Worm (Caenorhabditis elegans) whole organism, midembryonic: Measurements from ENCODE around the gene C05D12.1.

ENCODE experiments used
- T22C8.4 ChIP-seq: fragments of 200-800 bp; sonication (Bioruptor generic); IDR thresholded peaks from 2 replicates; pipeline ENCODE4 v1.3.6; 2022; ENCODE audit warnings: missing genetic modification characterization, missing compliant biosample characterization
- cog-1 ChIP-seq: sonication (generic microtip); optimal IDR thresholded peaks from 2 replicates; lab custom pipeline; 2016; ENCODE audit warnings: missing genetic modification characterization, missing compliant biosample characterization
- flt-1 ChIP-seq: fragments of 200-800 bp; sonication (Bioruptor generic); IDR thresholded peaks from 2 replicates; pipeline ENCODE4 v1.3.6; 2022; ENCODE audit warnings: missing genetic modification characterization, missing compliant biosample characterization
- klf-2 ChIP-seq: fragments of 200-800 bp; sonication (Bioruptor generic); conservative IDR thresholded peaks from 2 replicates; pipeline ENCODE4 v1.3.6; 2022; ENCODE audit warnings: missing genetic modification reagents, missing genetic modification characterization, missing compliant biosample characterization
- ref-1 ChIP-seq: fragments of 200-800 bp; sonication (Bioruptor generic); conservative IDR thresholded peaks from 2 replicates; pipeline ENCODE4 v1.3.6; 2022; ENCODE audit warnings: missing genetic modification reagents, missing genetic modification characterization, missing compliant biosample characterization
- tab-1 ChIP-seq: fragments of 200-800 bp; sonication (Bioruptor generic); IDR thresholded peaks from 2 replicates; pipeline ENCODE4 v1.3.6; 2022; ENCODE audit warnings: missing genetic modification characterization, missing compliant biosample characterization
- ztf-29 ChIP-seq: fragments of 200-800 bp; sonication (Bioruptor generic); IDR thresholded peaks from 2 replicates; pipeline ENCODE4 v1.3.6; 2022; ENCODE audit warnings: missing genetic modification reagents, missing genetic modification characterization, missing compliant biosample characterization

ce11 chrII:11398787-11399186 lies 16.8 kb downstream of the C05D12.1 start:
- no peak for TF ChIP-seq ztf-29 (GFP tag; lab: Robert Waterston, UW)
- no peak for TF ChIP-seq flt-1 (GFP tag; lab: Robert Waterston, UW)
- TF ChIP-seq T22C8.4 (GFP tag; lab: Robert Waterston, UW) = no peak
- no peak for TF ChIP-seq klf-2 (GFP tag; lab: Robert Waterston, UW)
- no peak for TF ChIP-seq cog-1 (tag; lab: Kevin White, UChicago)
- 0 out of 2 replicates have a peak, but pooled peaks have one; percentile 44 for TF ChIP-seq tab-1 (GFP tag; lab: Robert Waterston, UW)
- no peak for TF ChIP-seq ref-1 (GFP tag; lab: Robert Waterston, UW)
